Fruit fly (Drosophila melanogaster) whole organism, pupa: ENCODE measurements around the gene hwt.
A peak's percentile ranks its signal among the peaks of the same experiment; 100 is the strongest.

ENCODE experiments used
- CG10348 ChIP-seq: fragments of 200-800 bp; sonication (Bioruptor generic); IDR thresholded peaks from 2 replicates; pipeline ENCODE4 v1.3.6; 2022; ENCODE audit warnings: missing biosample characterization, missing genetic modification characterization
- CG12605 ChIP-seq: fragments of 200-800 bp; sonication (Bioruptor generic); IDR thresholded peaks from 2 replicates; pipeline ENCODE4 v1.3.6; 2022; ENCODE audit warnings: missing biosample characterization, missing genetic modification characterization
- CG13204 ChIP-seq: fragments of 200-800 bp; sonication (Bioruptor generic); optimal IDR thresholded peaks from 2 replicates; lab custom pipeline; 2018; ENCODE audit warnings: missing biosample characterization, mild to moderate bottlenecking, missing genetic modification characterization, moderate library complexity
- CG14655 ChIP-seq: fragments of 200-800 bp; sonication (Bioruptor generic); optimal IDR thresholded peaks from 3 replicates; lab custom pipeline; 2017; ENCODE audit warnings: mild to moderate bottlenecking, missing biosample characterization, missing genetic modification reagents, missing genetic modification characterization
- CG15710 ChIP-seq: fragments of 200-800 bp; sonication (Bioruptor generic); optimal IDR thresholded peaks from 2 replicates; lab custom pipeline; 2018; ENCODE audit warnings: missing biosample characterization, mild to moderate bottlenecking, missing genetic modification characterization, moderate library complexity
- CG32121 ChIP-seq: fragments of 200-800 bp; sonication (Bioruptor generic); IDR thresholded peaks from 2 replicates; pipeline ENCODE4 v1.3.6; 2022; ENCODE audit warnings: missing biosample characterization, missing genetic modification characterization
- CG4496 ChIP-seq: fragments of 200-800 bp; sonication (Bioruptor generic); IDR thresholded peaks from 3 replicates; pipeline ENCODE4 v1.3.6; 2022; ENCODE audit warnings: missing biosample characterization, missing genetic modification characterization
- CG8159 ChIP-seq: fragments of 200-800 bp; sonication (Bioruptor generic); optimal IDR thresholded peaks from 3 replicates; lab custom pipeline; 2018; ENCODE audit warnings: missing biosample characterization, mild to moderate bottlenecking, missing genetic modification characterization, moderate library complexity
- CG8301 ChIP-seq: fragments of 200-800 bp; sonication (Bioruptor generic); optimal IDR thresholded peaks from 2 replicates; lab custom pipeline; 2018; ENCODE audit warnings: missing biosample characterization, mild to moderate bottlenecking, missing genetic modification characterization
- CG9948 ChIP-seq: fragments of 200-800 bp; sonication (Bioruptor generic); optimal IDR thresholded peaks from 2 replicates; lab custom pipeline; 2018; ENCODE audit warnings: missing biosample characterization, mild to moderate bottlenecking, missing genetic modification characterization, moderate library complexity
- D1 ChIP-seq: fragments of 200-800 bp; sonication (Bioruptor generic); optimal IDR thresholded peaks from 2 replicates; lab custom pipeline; 2018; ENCODE audit warnings: missing biosample characterization, mild to moderate bottlenecking, missing genetic modification characterization, moderate library complexity
- EcR ChIP-seq: fragments of 200-800 bp; sonication (Bioruptor generic); optimal IDR thresholded peaks from 3 replicates; lab custom pipeline; 2019; ENCODE audit warnings: missing biosample characterization, missing genetic modification characterization, mild to moderate bottlenecking, moderate library complexity, missing genetic modification reagents
- Pif1B ChIP-seq: fragments of 200-800 bp; sonication (Bioruptor generic); optimal IDR thresholded peaks from 3 replicates; lab custom pipeline; 2016; ENCODE audit warnings: missing biosample characterization, missing genetic modification characterization
- fd96Ca ChIP-seq: fragments of 200-800 bp; sonication (Bioruptor generic); IDR thresholded peaks from 3 replicates; pipeline ENCODE4 v1.3.6; 2022; ENCODE audit warnings: missing biosample characterization, missing genetic modification characterization

DNA sequence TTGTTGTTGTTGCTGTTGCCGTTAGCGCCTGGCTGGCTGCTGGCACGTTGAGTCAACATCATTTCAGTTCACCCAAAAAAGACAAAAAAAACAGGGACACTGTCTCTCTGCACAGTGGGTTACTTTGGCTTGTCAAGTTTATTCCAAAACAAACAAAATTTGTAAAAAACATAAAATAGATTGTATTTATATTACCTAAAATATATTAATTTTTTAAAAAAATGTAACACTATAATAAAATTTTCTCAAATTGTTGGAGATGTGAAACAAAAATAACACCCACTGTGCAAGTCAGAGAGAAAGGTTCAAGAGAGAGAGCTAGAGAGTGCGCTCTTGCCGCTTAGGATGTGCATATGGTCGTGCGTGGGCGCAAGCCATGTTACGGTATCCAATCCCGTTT is 589 bp downstream of the hwt start:
- TF ChIP-seq CG8159 (tag; lab: Kevin White, UChicago) (peak; percentile 79), CG9948 (tag; lab: Kevin White, UChicago) (peak; percentile 66), EcR (GFP tag; lab: Kevin White, UChicago) (no peak), CG14655 (GFP tag; lab: Kevin White, UChicago) (peak; percentile 72), D1 (tag; lab: Kevin White, UChicago) (no peak), CG4496 (GFP tag; lab: Robert Waterston, UW) (peak; percentile 80), CG13204 (peak; percentile 20), CG32121 (GFP tag; lab: Robert Waterston, UW) (peak; percentile 86), CG10348 (0 out of 2 replicates have a peak, but pooled peaks have one; percentile 35), CG12605 (GFP tag; lab: Robert Waterston, UW) (peak; percentile 80), fd96Ca (peak; percentile 50; the same call in 2 of the 3 replicates), CG15710 (tag; lab: Kevin White, UChicago) (peak; percentile 71), CG8301 (tag; lab: Kevin White, UChicago) (peak; percentile 66), Pif1B (GFP tag; lab: Kevin White, UChicago) (peak; percentile 65)
